Worm (Caenorhabditis elegans): ENCODE data around the gene str-168.

DNA sequence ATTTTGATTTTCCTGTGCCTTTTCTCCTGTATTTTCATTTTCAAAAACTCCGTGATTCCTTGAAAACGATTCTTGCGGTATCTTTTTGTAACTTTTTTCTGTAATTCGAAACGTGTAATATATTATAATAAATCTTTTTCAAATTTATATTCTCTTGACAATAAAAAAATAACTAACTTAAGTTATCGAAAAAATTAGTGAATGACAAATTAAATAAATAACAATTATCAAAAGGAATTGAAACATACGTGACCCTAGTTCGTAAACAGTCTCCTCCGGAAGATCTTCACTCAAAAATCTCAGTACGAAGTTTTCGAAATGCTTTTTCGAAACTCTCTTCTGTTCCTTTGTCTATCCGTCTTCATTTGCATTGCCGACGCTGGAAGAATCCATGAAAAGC lies 48.2 kb upstream of the str-168 start, which contains the start of gene T08B6.9:
- TF ChIP-seq nhr-28 (tag; optimal IDR thresholded peaks at IDR 0.05): no peak
- TF ChIP-seq ces-1 (GFP tag; optimal IDR thresholded peaks at IDR 0.05): no peak
- no peak for TF ChIP-seq mab-5 (tag; optimal IDR thresholded peaks at IDR 0.05)
- no peak for TF ChIP-seq snpc-4 (tag; optimal IDR thresholded peaks at IDR 0.05)
- TF ChIP-seq mls-2 (tag; optimal IDR thresholded peaks at IDR 0.05): no peak
- TF ChIP-seq lin-32 (GFP tag; optimal IDR thresholded peaks at IDR 0.05): no peak
- no peak for TF ChIP-seq ztf-11 (tag; optimal IDR thresholded peaks at IDR 0.05)
- no peak for TF ChIP-seq lin-13 (tag; optimal IDR thresholded peaks at IDR 0.05)
- TF ChIP-seq lsy-2 (tag; optimal IDR thresholded peaks at IDR 0.05): no peak
- no peak for TF ChIP-seq zip-8 (tag; optimal IDR thresholded peaks at IDR 0.05)
- TF ChIP-seq ceh-83 (GFP tag; optimal IDR thresholded peaks at IDR 0.05): no peak
- no peak for TF ChIP-seq nhr-76 (tag; optimal IDR thresholded peaks at IDR 0.05)
- no peak for TF ChIP-seq flh-1 (GFP tag; optimal IDR thresholded peaks at IDR 0.05)
- no peak for TF ChIP-seq M03D4.4 (tag; optimal IDR thresholded peaks at IDR 0.05)
